Worm (Caenorhabditis elegans): ENCODE data around the gene srg-21.

srg-21 gene

ce11 chrII:3071012-3071749 lies 20.0 kb downstream of the srg-21 start, which contains the start of gene Y25C1A.7:
TSS of gene Y25C1A.7 (minus strand) at chrII:3071062.
- TF ChIP-seq ceh-28 (tag; optimal IDR thresholded peaks at IDR 0.05) (peak; percentile 34), tbx-2 (tag; optimal IDR thresholded peaks at IDR 0.05) (no peak)

ce11 chrII:3070182-3070581 lies 21.0 kb downstream of the srg-21 start:
- no peak for TF ChIP-seq ZK546.5 (tag; optimal IDR thresholded peaks at IDR 0.05)
- peak; percentile 97 for TF ChIP-seq ceh-28 (tag; optimal IDR thresholded peaks at IDR 0.05)

ce11 chrII:3068646-3069045 lies 22.5 kb downstream of the srg-21 start:
- TF ChIP-seq nhr-11 (tag; optimal IDR thresholded peaks at IDR 0.05) = no peak
- peak; percentile 74 for TF ChIP-seq ceh-28 (tag; optimal IDR thresholded peaks at IDR 0.05)

ce11 chrII:3067896-3068295 lies 23.3 kb downstream of the srg-21 start:
- TF ChIP-seq nfya-1 (tag; optimal IDR thresholded peaks at IDR 0.05; ENCODE audit: insufficient read depth) (no peak), nhr-67 (tag; optimal IDR thresholded peaks at IDR 0.05) (no peak), ceh-9 (tag; optimal IDR thresholded peaks at IDR 0.05) (no peak), eor-1 (tag; optimal IDR thresholded peaks at IDR 0.05) (no peak), mdl-1 (tag; optimal IDR thresholded peaks at IDR 0.05) (no peak), fos-1 (tag; optimal IDR thresholded peaks at IDR 0.05) (no peak), ZK546.5 (tag; optimal IDR thresholded peaks at IDR 0.05) (no peak), ztf-4 (tag; optimal IDR thresholded peaks at IDR 0.05) (no peak), unc-62 (GFP tag; optimal IDR thresholded peaks at IDR 0.05) (no peak), nhr-11 (tag; optimal IDR thresholded peaks at IDR 0.05) (no peak), mml-1 (tag; optimal IDR thresholded peaks at IDR 0.05) (no peak), R02D3.7 (tag; optimal IDR thresholded peaks at IDR 0.05) (no peak)

- TF ChIP-seq ceh-28 (tag; optimal IDR thresholded peaks at IDR 0.05) (peak; percentile 95), nhr-237 (tag; optimal IDR thresholded peaks at IDR 0.05) (no peak)
These were observed 23.7 kb downstream of the srg-21 start for ce11 chrII:3067447-3067846.

- peak; percentile 78 for TF ChIP-seq ceh-28 (tag; optimal IDR thresholded peaks at IDR 0.05)
- TF ChIP-seq nfya-1 (tag; optimal IDR thresholded peaks at IDR 0.05; ENCODE audit: insufficient read depth) = no peak
- no peak for TF ChIP-seq nhr-25 (tag; optimal IDR thresholded peaks at IDR 0.05)
- no peak for TF ChIP-seq nhr-237 (tag; optimal IDR thresholded peaks at IDR 0.05)
- no peak for TF ChIP-seq unc-39 (tag; optimal IDR thresholded peaks at IDR 0.05)
- TF ChIP-seq nhr-43 (tag; optimal IDR thresholded peaks at IDR 0.05; ENCODE audit: poor library complexity, severe bottlenecking) = no peak
- no peak for TF ChIP-seq hmg-11 (tag; optimal IDR thresholded peaks at IDR 0.05)
- TF ChIP-seq egl-5 (tag; optimal IDR thresholded peaks at IDR 0.05) = no peak
- TF ChIP-seq jun-1 (tag; optimal IDR thresholded peaks at IDR 0.05) = no peak
These were observed 24.8 kb downstream of the srg-21 start for ce11 chrII:3066401-3066800.

ce11 chrII:3065086-3065485 lies 26.1 kb downstream of the srg-21 start:
- no peak for TF ChIP-seq lin-15B (tag; optimal IDR thresholded peaks at IDR 0.05)
- TF ChIP-seq mdl-1 (tag; optimal IDR thresholded peaks at IDR 0.05) = no peak
- TF ChIP-seq ceh-16 (tag; optimal IDR thresholded peaks at IDR 0.05) = no peak
- no peak for TF ChIP-seq ceh-82 (tag; optimal IDR thresholded peaks at IDR 0.05)
- TF ChIP-seq daf-12 (tag; optimal IDR thresholded peaks at IDR 0.05) = no peak
- no peak for TF ChIP-seq skn-1 (tag; optimal IDR thresholded peaks at IDR 0.05)
- TF ChIP-seq nhr-28 (tag; optimal IDR thresholded peaks at IDR 0.05) = no peak
- no peak for TF ChIP-seq fkh-10 (GFP tag; optimal IDR thresholded peaks at IDR 0.05)
- no peak for TF ChIP-seq fos-1 (tag; optimal IDR thresholded peaks at IDR 0.05)
- TF ChIP-seq nhr-237 (tag; optimal IDR thresholded peaks at IDR 0.05) = no peak
- TF ChIP-seq nhr-43 (tag; optimal IDR thresholded peaks at IDR 0.05; ENCODE audit: poor library complexity, severe bottlenecking) = no peak
- no peak for TF ChIP-seq nhr-11 (tag; optimal IDR thresholded peaks at IDR 0.05)
- TF ChIP-seq hmg-11 (tag; optimal IDR thresholded peaks at IDR 0.05) = no peak
- TF ChIP-seq fkh-2 (tag; optimal IDR thresholded peaks at IDR 0.05) = no peak
- TF ChIP-seq snpc-4 (tag; optimal IDR thresholded peaks at IDR 0.05) = no peak
- TF ChIP-seq eor-1 (tag; optimal IDR thresholded peaks at IDR 0.05) = no peak

Data from whole organism, L3 larva.